Fruit fly (Drosophila melanogaster) whole organism, embryonic: Measurements from ENCODE around the gene Paics.

Experiments used
- CG32772 ChIP-seq: fragments of 200-800 bp; sonication (Bioruptor generic); IDR thresholded peaks from 2 replicates; pipeline ENCODE4 v1.3.6; 2022; ENCODE audit warnings: missing biosample characterization, missing genetic modification characterization
- Vsx1 ChIP-seq: fragments of 200-800 bp; sonication (Bioruptor generic); optimal IDR thresholded peaks from 2 replicates; lab custom pipeline; 2017; ENCODE audit warnings: missing biosample characterization, mild to moderate bottlenecking, missing genetic modification characterization, missing genetic modification reagents
- br ChIP-seq: fragments of >200 bp; optimal IDR thresholded peaks from 2 replicates; lab custom pipeline; 2017

DNA sequence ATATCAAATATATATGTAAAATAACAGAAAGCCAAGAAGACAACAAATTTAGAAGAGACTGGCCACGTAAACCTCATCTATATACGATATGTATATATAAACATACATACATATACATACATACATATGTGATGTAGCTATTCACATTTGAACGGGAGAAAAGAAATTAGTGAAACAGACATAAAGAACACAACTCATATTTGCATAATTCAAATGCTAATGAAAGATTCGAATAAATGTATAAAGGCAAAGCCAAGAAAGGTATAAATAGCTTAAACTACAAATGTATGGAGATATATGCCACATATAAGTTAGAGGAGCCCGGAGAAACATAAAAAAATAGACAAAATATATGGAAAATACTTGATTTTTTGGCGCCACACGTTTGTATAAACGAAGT lies 20.0 kb downstream of the Paics start:
- no peak for TF ChIP-seq br (lab: Kevin White, UChicago)
- no peak for TF ChIP-seq Vsx1 (GFP tag; lab: Kevin White, UChicago)
- TF ChIP-seq CG32772 (GFP tag; lab: Robert Waterston, UW), result no peak
